Worm (Caenorhabditis elegans) whole organism, L3 larva: Measurements from ENCODE around the gene nlp-41.

Experiments used
- R02D3.7 ChIP-seq: fragments of 150-350 bp; optimal IDR thresholded peaks from 2 replicates; lab custom pipeline; 2014; ENCODE audit warnings: missing biosample characterization, missing genetic modification characterization
- aly-2 ChIP-seq: fragments of 150-350 bp; optimal IDR thresholded peaks from 2 replicates; lab custom pipeline; 2014; ENCODE audit warnings: missing biosample characterization, missing genetic modification characterization
- ama-1 ChIP-seq: fragments of 150-350 bp; optimal IDR thresholded peaks from 2 replicates; lab custom pipeline; 2018
- ceh-16 ChIP-seq: sonication (generic microtip); optimal IDR thresholded peaks from 2 replicates; lab custom pipeline; 2017; ENCODE audit warnings: missing biosample characterization, missing genetic modification characterization
- ceh-28 ChIP-seq: fragments of 150-350 bp; optimal IDR thresholded peaks from 2 replicates; lab custom pipeline; 2014; ENCODE audit warnings: missing biosample characterization, missing genetic modification reagents, missing genetic modification characterization
- ceh-9 ChIP-seq: sonication (generic microtip); optimal IDR thresholded peaks from 2 replicates; lab custom pipeline; 2018; ENCODE audit warnings: missing biosample characterization, missing genetic modification characterization
- daf-12 ChIP-seq: fragments of 150-350 bp; optimal IDR thresholded peaks from 2 replicates; lab custom pipeline; 2014; ENCODE audit warnings: missing biosample characterization, missing genetic modification reagents, missing genetic modification characterization
- egl-27 ChIP-seq: sonication (generic microtip); optimal IDR thresholded peaks from 4 replicates; lab custom pipeline; 2017; ENCODE audit warnings: missing biosample characterization, missing genetic modification reagents, missing genetic modification characterization
- egl-5 ChIP-seq: fragments of 150-350 bp; optimal IDR thresholded peaks from 2 replicates; lab custom pipeline; 2017; ENCODE audit warnings: missing biosample characterization, missing genetic modification reagents, missing genetic modification characterization, inconsistent platforms
- elt-1 ChIP-seq: fragments of 150-350 bp; optimal IDR thresholded peaks from 2 replicates; lab custom pipeline; 2014; ENCODE audit warnings: missing biosample characterization, missing genetic modification characterization
- elt-2 ChIP-seq: sonication (generic microtip); optimal IDR thresholded peaks from 2 replicates; lab custom pipeline; 2016; ENCODE audit warnings: missing genetic modification reagents, mild to moderate bottlenecking, missing genetic modification characterization, missing compliant biosample characterization
- eor-1 ChIP-seq, 2 experiments: fragments of 150-350 bp; optimal IDR thresholded peaks; 2 replicates each; lab custom pipeline; 2014 to 2018; ENCODE audit warnings: missing biosample characterization in 2 of 2, missing genetic modification characterization in 2 of 2
- fkh-10 ChIP-seq: sonication (generic microtip); optimal IDR thresholded peaks from 2 replicates; lab custom pipeline; 2017; ENCODE audit warnings: missing biosample characterization, missing genetic modification reagents, missing genetic modification characterization
- fkh-2 ChIP-seq: fragments of 150-350 bp; optimal IDR thresholded peaks from 2 replicates; lab custom pipeline; 2014; ENCODE audit warnings: missing biosample characterization, missing genetic modification reagents, missing genetic modification characterization
- fos-1 ChIP-seq: fragments of 150-350 bp; optimal IDR thresholded peaks from 2 replicates; lab custom pipeline; 2014; ENCODE audit warnings: missing biosample characterization, missing genetic modification characterization
- hmg-11 ChIP-seq: sonication (generic microtip); optimal IDR thresholded peaks from 2 replicates; lab custom pipeline; 2016; ENCODE audit warnings: missing genetic modification characterization, missing compliant biosample characterization
- lin-15B ChIP-seq: fragments of 150-350 bp; optimal IDR thresholded peaks from 2 replicates; lab custom pipeline; 2014; ENCODE audit warnings: missing biosample characterization, missing genetic modification characterization
- lin-39 ChIP-seq: fragments of 150-350 bp; optimal IDR thresholded peaks from 2 replicates; lab custom pipeline; 2018; ENCODE audit warnings: missing biosample characterization, missing genetic modification reagents, missing genetic modification characterization
- lsy-12 ChIP-seq: sonication (generic microtip); optimal IDR thresholded peaks from 2 replicates; lab custom pipeline; 2016; ENCODE audit warnings: mild to moderate bottlenecking, missing genetic modification characterization, missing compliant biosample characterization
- mdl-1 ChIP-seq: fragments of 150-350 bp; optimal IDR thresholded peaks from 2 replicates; lab custom pipeline; 2014; ENCODE audit warnings: missing biosample characterization, missing genetic modification characterization
- mml-1 ChIP-seq: fragments of 150-350 bp; sonication (generic microtip); optimal IDR thresholded peaks from 3 replicates; lab custom pipeline; 2014; ENCODE audit warnings: missing biosample characterization, missing genetic modification characterization
- nfya-1 ChIP-seq: sonication (generic microtip); optimal IDR thresholded peaks from 2 replicates; lab custom pipeline; 2017; ENCODE audit warnings: missing genetic modification characterization, mild to moderate bottlenecking, missing compliant biosample characterization, antibody characterized with exemption, moderate library complexity; ENCODE audit not compliant: insufficient read depth
- nhr-11 ChIP-seq: fragments of 150-350 bp; optimal IDR thresholded peaks from 2 replicates; lab custom pipeline; 2014; ENCODE audit warnings: missing biosample characterization, missing genetic modification characterization
- nhr-12 ChIP-seq: fragments of 150-350 bp; optimal IDR thresholded peaks from 2 replicates; lab custom pipeline; 2014; ENCODE audit warnings: missing biosample characterization, missing genetic modification characterization
- nhr-23 ChIP-seq: fragments of 150-350 bp; optimal IDR thresholded peaks from 2 replicates; lab custom pipeline; 2014; ENCODE audit warnings: missing biosample characterization, missing genetic modification reagents, missing genetic modification characterization
- nhr-28 ChIP-seq: fragments of 150-350 bp; optimal IDR thresholded peaks from 2 replicates; lab custom pipeline; 2014; ENCODE audit warnings: missing biosample characterization, missing genetic modification characterization
- nhr-43 ChIP-seq: sonication (generic microtip); optimal IDR thresholded peaks from 2 replicates; lab custom pipeline; 2016; ENCODE audit warnings: mild to moderate bottlenecking, missing genetic modification characterization, missing compliant biosample characterization; ENCODE audit not compliant: poor library complexity, severe bottlenecking
- nhr-67 ChIP-seq: fragments of 150-350 bp; optimal IDR thresholded peaks from 2 replicates; lab custom pipeline; 2014; ENCODE audit warnings: missing biosample characterization, missing genetic modification characterization
- nhr-77 ChIP-seq: fragments of 150-350 bp; optimal IDR thresholded peaks from 2 replicates; lab custom pipeline; 2014; ENCODE audit warnings: missing biosample characterization, missing genetic modification characterization
- pha-4 ChIP-seq: fragments of 150-350 bp; optimal IDR thresholded peaks from 2 replicates; lab custom pipeline; 2014; ENCODE audit warnings: missing biosample characterization, missing genetic modification reagents, missing genetic modification characterization
- pqm-1 ChIP-seq: fragments of 150-350 bp; optimal IDR thresholded peaks from 2 replicates; lab custom pipeline; 2017; ENCODE audit warnings: missing biosample characterization, missing genetic modification characterization, inconsistent platforms
- sea-2 ChIP-seq: fragments of 150-350 bp; sonication (generic microtip); optimal IDR thresholded peaks from 4 replicates; lab custom pipeline; 2014; ENCODE audit warnings: missing biosample characterization, missing genetic modification reagents, missing genetic modification characterization
- skn-1 ChIP-seq: fragments of 150-350 bp; optimal IDR thresholded peaks from 2 replicates; lab custom pipeline; 2014; ENCODE audit warnings: missing biosample characterization, missing genetic modification characterization
- snpc-4 ChIP-seq: fragments of 150-350 bp; optimal IDR thresholded peaks from 2 replicates; lab custom pipeline; 2014; ENCODE audit warnings: missing biosample characterization, missing genetic modification characterization
- tbx-2 ChIP-seq: sonication (generic microtip); optimal IDR thresholded peaks from 2 replicates; lab custom pipeline; 2016; ENCODE audit warnings: mild to moderate bottlenecking, missing genetic modification characterization, missing compliant biosample characterization
- unc-39 ChIP-seq: sonication (generic microtip); optimal IDR thresholded peaks from 4 replicates; lab custom pipeline; 2017; ENCODE audit warnings: missing biosample characterization, missing genetic modification characterization
- unc-62 ChIP-seq: fragments of 150-350 bp; sonication (generic microtip); optimal IDR thresholded peaks from 4 replicates; lab custom pipeline; 2014; ENCODE audit warnings: missing biosample characterization, missing genetic modification reagents, missing genetic modification characterization
- zag-1 ChIP-seq: fragments of 150-350 bp; optimal IDR thresholded peaks from 2 replicates; lab custom pipeline; 2014; ENCODE audit warnings: missing biosample characterization, missing genetic modification characterization
- ztf-4 ChIP-seq: fragments of 150-350 bp; optimal IDR thresholded peaks from 2 replicates; lab custom pipeline; 2014; ENCODE audit warnings: missing biosample characterization, missing genetic modification characterization

Gene nlp-41

ce11 chrII:14563766-14564370 lies 13.2 kb downstream of the nlp-41 start:
- peak; percentile 44 for TF ChIP-seq nfya-1 (tag; lab: Kevin White, UChicago)

ce11 chrII:14567811-14568210 lies 17.1 kb downstream of the nlp-41 start:
- TF ChIP-seq eor-1 (tag; optimal IDR thresholded peaks at IDR 0.05; lab: Kevin White, UChicago): no peak
- no peak for TF ChIP-seq ama-1
- TF ChIP-seq fkh-10 (GFP tag; lab: Kevin White, UChicago): no peak
- no peak for TF ChIP-seq nhr-43
- TF ChIP-seq lsy-12 (tag; lab: Kevin White, UChicago): no peak
- TF ChIP-seq lin-15B: no peak
- no peak for TF ChIP-seq ztf-4
- TF ChIP-seq nhr-67 (tag; lab: Kevin White, UChicago): no peak
- TF ChIP-seq egl-5 (tag; lab: Kevin White, UChicago): no peak
- TF ChIP-seq nhr-12 (tag; lab: Kevin White, UChicago): no peak

- TF ChIP-seq sea-2 (GFP tag; lab: Kevin White, UChicago) (no peak), ama-1 (no peak), nhr-67 (tag; lab: Kevin White, UChicago) (no peak), lin-39 (peak; percentile 53), nhr-11 (no peak), fkh-2 (tag; lab: Kevin White, UChicago) (no peak), fkh-10 (GFP tag; lab: Kevin White, UChicago) (peak; percentile 60), nhr-77 (no peak), nhr-28 (tag; lab: Kevin White, UChicago) (no peak), mml-1 (tag; lab: Kevin White, UChicago) (no peak), snpc-4 (tag; lab: Kevin White, UChicago) (no peak), hmg-11 (tag; lab: Kevin White, UChicago) (peak; percentile 56), tbx-2 (tag; lab: Kevin White, UChicago) (peak; percentile 65), nfya-1 (tag; lab: Kevin White, UChicago) (peak; percentile 25), elt-1 (tag; lab: Kevin White, UChicago) (no peak), unc-62 (GFP tag; lab: Kevin White, UChicago) (no peak), ceh-28 (tag; lab: Kevin White, UChicago) (no peak), elt-2 (no peak)
These were observed 18.6 kb downstream of the nlp-41 start for ce11 chrII:14569322-14569721.

ce11 chrII:14570541-14571160 lies 19.9 kb downstream of the nlp-41 start:
- TF ChIP-seq fos-1 (tag; lab: Kevin White, UChicago) (no peak), pha-4 (tag; lab: Kevin White, UChicago) (peak; percentile 88), fkh-2 (tag; lab: Kevin White, UChicago) (no peak), nhr-11 (no peak)
- TF ChIP-seq, all 47 proteins: peak for 1

ce11 chrII:14573315-14573714 lies 22.6 kb downstream of the nlp-41 start, which contains the start of gene madf-5:
TSS of gene madf-5 (plus strand) at chrII:14573615.
- TF ChIP-seq nhr-77 (no peak), unc-62 (GFP tag; lab: Kevin White, UChicago) (no peak), ceh-16 (tag; lab: Kevin White, UChicago) (no peak), zag-1 (no peak), hmg-11 (tag; lab: Kevin White, UChicago) (no peak), lsy-12 (tag; lab: Kevin White, UChicago) (no peak)

- TF ChIP-seq unc-39: no peak
- TF ChIP-seq daf-12 (tag; lab: Kevin White, UChicago): no peak
- TF ChIP-seq aly-2 (tag; lab: Kevin White, UChicago): no peak
- no peak for TF ChIP-seq lsy-12 (tag; lab: Kevin White, UChicago)
- TF ChIP-seq pqm-1 (tag; lab: Kevin White, UChicago): no peak
- TF ChIP-seq egl-27 (tag; lab: Kevin White, UChicago): no peak
- TF ChIP-seq ceh-9 (tag; lab: Kevin White, UChicago): no peak
- no peak for TF ChIP-seq nhr-23 (tag; lab: Kevin White, UChicago)
- TF ChIP-seq skn-1 (tag; lab: Kevin White, UChicago): no peak
- TF ChIP-seq R02D3.7 (tag; lab: Kevin White, UChicago): no peak
- no peak for TF ChIP-seq ama-1
- TF ChIP-seq sea-2 (GFP tag; lab: Kevin White, UChicago): no peak
- TF ChIP-seq mml-1 (tag; lab: Kevin White, UChicago): no peak
- TF ChIP-seq egl-5 (tag; lab: Kevin White, UChicago): no peak
- no peak for TF ChIP-seq fkh-2 (tag; lab: Kevin White, UChicago)
- TF ChIP-seq mdl-1 (tag; lab: Kevin White, UChicago): no peak
These were observed 24.1 kb downstream of the nlp-41 start for ce11 chrII:14574790-14575189.
